Worm (Caenorhabditis elegans) whole organism, mixed stage, embryonic: Measurements from ENCODE around the gene C54D2.6.

ENCODE experiments used
- blmp-1 ChIP-seq: fragments of 150-350 bp; optimal IDR thresholded peaks from 2 replicates; lab custom pipeline; 2014; ENCODE audit warnings: missing biosample characterization, missing genetic modification characterization
- cnd-1 ChIP-seq: fragments of 200-800 bp; sonication (Bioruptor generic); optimal IDR thresholded peaks from 2 replicates; lab custom pipeline; 2018; ENCODE audit warnings: mild to moderate bottlenecking, missing genetic modification characterization, missing compliant biosample characterization
- elt-3 ChIP-seq: fragments of 150-350 bp; optimal IDR thresholded peaks from 2 replicates; lab custom pipeline; 2014; ENCODE audit warnings: missing biosample characterization, missing genetic modification characterization
- lsy-2 ChIP-seq: fragments of 150-350 bp; optimal IDR thresholded peaks from 2 replicates; lab custom pipeline; 2014; ENCODE audit warnings: missing biosample characterization, missing genetic modification characterization
- mab-5 ChIP-seq: fragments of 150-350 bp; optimal IDR thresholded peaks from 2 replicates; lab custom pipeline; 2014; ENCODE audit warnings: missing biosample characterization, missing genetic modification characterization
- pha-4 ChIP-seq: fragments of 150-350 bp; optimal IDR thresholded peaks from 2 replicates; lab custom pipeline; 2018; ENCODE audit warnings: missing biosample characterization, missing genetic modification reagents, missing genetic modification characterization
- snpc-4 ChIP-seq: fragments of 150-350 bp; optimal IDR thresholded peaks from 2 replicates; lab custom pipeline; 2014; ENCODE audit warnings: missing biosample characterization, missing genetic modification characterization
- unc-39 ChIP-seq: fragments of 150-350 bp; optimal IDR thresholded peaks from 2 replicates; lab custom pipeline; 2014; ENCODE audit warnings: missing biosample characterization, missing genetic modification characterization
- unc-62 ChIP-seq: fragments of 150-350 bp; optimal IDR thresholded peaks from 2 replicates; lab custom pipeline; 2014; ENCODE audit warnings: missing biosample characterization, missing genetic modification reagents, missing genetic modification characterization

ce11 chrX:7888915-7889314, 41.6 kb upstream of the C54D2.6 start, which contains the start of gene C39D10.2:
- TF ChIP-seq snpc-4 (tag; lab: Kevin White, UChicago) (no peak), pha-4 (tag; lab: Kevin White, UChicago) (no peak), lsy-2 (tag; lab: Kevin White, UChicago) (no peak), unc-39 (tag; lab: Kevin White, UChicago) (no peak), cnd-1 (tag; lab: Kevin White, UChicago) (no peak), blmp-1 (tag; lab: Kevin White, UChicago) (no peak), unc-62 (GFP tag; lab: Kevin White, UChicago) (no peak), mab-5 (no peak), elt-3 (no peak)
